Worm (Caenorhabditis elegans) whole organism, L1 larva: Measurements from ENCODE around the gene Y51B9A.9.

Experiments
- blmp-1 ChIP-seq: fragments of 150-350 bp; optimal IDR thresholded peaks from 2 replicates; lab custom pipeline; 2014; ENCODE audit warnings: missing biosample characterization, missing genetic modification characterization
- fkh-10 ChIP-seq: sonication (generic microtip); optimal IDR thresholded peaks from 2 replicates; lab custom pipeline; 2017; ENCODE audit warnings: missing biosample characterization, missing genetic modification reagents, missing genetic modification characterization
- nhr-77 ChIP-seq: fragments of 150-350 bp; optimal IDR thresholded peaks from 2 replicates; lab custom pipeline; 2014; ENCODE audit warnings: missing biosample characterization, missing genetic modification characterization
- pqm-1 ChIP-seq: sonication (generic microtip); optimal IDR thresholded peaks from 3 replicates; lab custom pipeline; 2017; ENCODE audit warnings: missing biosample characterization, missing genetic modification characterization
- tbx-2 ChIP-seq: sonication (generic microtip); optimal IDR thresholded peaks from 2 replicates; lab custom pipeline; 2016; ENCODE audit warnings: missing genetic modification characterization, missing compliant biosample characterization
- unc-86 ChIP-seq: sonication (generic microtip); optimal IDR thresholded peaks from 2 replicates; lab custom pipeline; 2016; ENCODE audit warnings: missing genetic modification characterization, missing compliant biosample characterization
- unc-98 ChIP-seq: fragments of 200-800 bp; sonication (Bioruptor generic); IDR thresholded peaks from 2 replicates; pipeline ENCODE4 v1.3.6; 2022; ENCODE audit warnings: missing genetic modification characterization, missing compliant biosample characterization
- ztf-11 ChIP-seq, 2 experiments: sonication (generic microtip); optimal IDR thresholded peaks; 2 replicates each; lab custom pipeline; 2016 to 2017; ENCODE audit warnings: missing genetic modification characterization in 2 of 2, missing biosample characterization in 1 of 2, missing compliant biosample characterization in 1 of 2

- TF ChIP-seq nhr-77 (tag; lab: Kevin White, UChicago) (no peak), blmp-1 (no peak), unc-86 (tag; lab: Kevin White, UChicago) (no peak), ztf-11 (tag; optimal IDR thresholded peaks at IDR 0.05; lab: Kevin White, UChicago) (no peak), unc-98 (no peak), fkh-10 (no peak), tbx-2 (tag; lab: Kevin White, UChicago) (no peak), pqm-1 (tag; lab: Kevin White, UChicago) (no peak)
These were observed 10.1 kb upstream of the Y51B9A.9 start, which contains the start of gene arrd-2 for ce11 chrII:9407469-9407868.
